Worm (Caenorhabditis elegans): ENCODE data around the gene C07H4.1.

C07H4.1 gene

DNA sequence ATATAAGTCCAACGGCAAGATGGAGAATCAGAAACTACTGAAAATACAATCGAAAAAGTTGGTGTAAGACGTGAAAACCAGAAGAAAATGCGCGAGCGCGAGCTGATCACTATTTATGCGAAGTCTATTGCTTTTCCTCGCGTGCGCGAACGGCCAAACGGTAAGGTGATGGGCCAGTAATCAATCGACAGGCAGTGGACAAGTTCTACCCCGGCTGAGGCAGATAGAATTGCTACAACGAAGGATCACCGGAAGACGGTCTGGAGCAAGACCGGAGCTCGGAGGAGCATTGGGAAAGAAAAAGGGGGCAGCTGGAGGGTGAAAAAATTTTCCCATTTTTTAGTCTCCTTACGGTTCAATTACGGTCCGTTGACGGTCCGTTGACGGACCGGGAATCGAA is 9.1 kb upstream of the C07H4.1 start (continued):
- TF ChIP-seq ceh-44 (GFP tag; IDR thresholded peaks at IDR 0.05) (peak; percentile 60; the same call in 1 of the 2 replicates), hmg-1.1 (GFP tag; IDR thresholded peaks at IDR 0.05) (peak; percentile 20; the same call in 1 of the 2 replicates), saeg-2 (GFP tag; IDR thresholded peaks at IDR 0.05) (0 out of 2 replicates have a peak, but pooled peaks have one; percentile 54), ceh-20 (GFP tag; IDR thresholded peaks at IDR 0.05) (peak; percentile 36; the same call in 1 of the 2 replicates), zfp-3 (GFP tag; conservative IDR thresholded peaks at IDR 0.05) (0 out of 2 replicates have a peak, but pooled peaks have one; percentile 29), Y75B8A.6 (GFP tag; IDR thresholded peaks at IDR 0.05) (0 out of 2 replicates have a peak, but pooled peaks have one; percentile 38), T26A8.4 (GFP tag; IDR thresholded peaks at IDR 0.05) (peak; percentile 82), php-3 (GFP tag; IDR thresholded peaks at IDR 0.05) (peak; percentile 75)

DNA sequence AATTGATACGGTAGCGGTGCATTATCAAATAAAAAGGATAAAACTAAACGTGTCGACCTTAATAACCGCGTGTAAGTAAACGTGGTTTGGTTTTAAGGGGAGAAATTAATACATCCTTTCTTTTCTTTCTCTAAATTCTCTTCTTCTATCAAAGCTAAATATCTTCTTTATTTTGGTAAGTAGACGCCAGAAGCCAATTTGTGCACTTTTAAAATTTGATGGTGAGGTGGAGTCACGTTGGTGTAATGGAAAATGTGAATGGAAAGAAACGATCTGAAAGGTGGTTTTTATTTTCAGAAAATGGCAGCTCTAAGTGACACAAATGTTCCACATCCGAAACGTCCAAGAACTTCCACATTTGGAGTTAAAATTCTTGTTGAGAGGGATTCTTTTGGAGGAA is 7.3 kb upstream of the C07H4.1 start, which contains the start of gene T24H10.5:
Gene T24H10.5 (plus strand): TSS at position 301 of the 400 bp plus-strand sequence.
- TF ChIP-seq unc-62 (GFP tag; optimal IDR thresholded peaks at IDR 0.05 in 1 of 2) (no peak), unc-62 (tag; optimal IDR thresholded peaks at IDR 0.05) (no peak), aha-1 (tag) (peak; percentile 40)

- no peak for TF ChIP-seq mxl-2 (GFP tag; conservative IDR thresholded peaks at IDR 0.05)
- TF ChIP-seq fkh-10 (GFP tag; optimal IDR thresholded peaks at IDR 0.05), result no peak
- TF ChIP-seq ZK337.2 (GFP tag; IDR thresholded peaks at IDR 0.05), result no peak
- no peak for TF ChIP-seq saeg-2 (GFP tag; IDR thresholded peaks at IDR 0.05)
- TF ChIP-seq dmd-9 (GFP tag; IDR thresholded peaks at IDR 0.05), result no peak
- TF ChIP-seq mdt-29 (GFP tag; IDR thresholded peaks at IDR 0.05), result no peak
- TF ChIP-seq arid-1 (GFP tag; conservative IDR thresholded peaks at IDR 0.05), result peak; percentile 44; the same call in 1 of the 2 replicates
- TF ChIP-seq dpl-1 (GFP tag; optimal IDR thresholded peaks at IDR 0.05), result peak; percentile 75
- no peak for TF ChIP-seq nhr-10 (tag; optimal IDR thresholded peaks at IDR 0.05)
- TF ChIP-seq F49E8.2 (tag; optimal IDR thresholded peaks at IDR 0.05; ENCODE audit: borderline replicate concordance), result peak; percentile 4
- TF ChIP-seq lsy-2 (tag; optimal IDR thresholded peaks at IDR 0.05), result peak; percentile 14 to 82
- no peak for TF ChIP-seq F26F4.8 (GFP tag; conservative IDR thresholded peaks at IDR 0.05)
- TF ChIP-seq tag-97 (GFP tag; IDR thresholded peaks at IDR 0.05), result no peak
- TF ChIP-seq ctbp-1 (GFP tag; IDR thresholded peaks at IDR 0.05), result peak; percentile 19; the same call in 1 of the 2 replicates
- no peak for TF ChIP-seq madf-9 (GFP tag; conservative IDR thresholded peaks at IDR 0.05)
- no peak for TF ChIP-seq ceh-20 (GFP tag; IDR thresholded peaks at IDR 0.05)
- no peak for TF ChIP-seq lir-3 (tag; optimal IDR thresholded peaks at IDR 0.05)
- TF ChIP-seq Y105C5A.15 (GFP tag; IDR thresholded peaks at IDR 0.05), result no peak
- no peak for TF ChIP-seq zag-1 (tag; optimal IDR thresholded peaks at IDR 0.05)
- no peak for TF ChIP-seq ceh-32 (tag; optimal IDR thresholded peaks at IDR 0.05; ENCODE audit: poor library complexity)
- no peak for TF ChIP-seq egl-27 (tag; optimal IDR thresholded peaks at IDR 0.05)
- no peak for TF ChIP-seq lin-29 (GFP tag; IDR thresholded peaks at IDR 0.05)
- TF ChIP-seq nhr-11 (tag; optimal IDR thresholded peaks at IDR 0.05), result peak; percentile 47
- TF ChIP-seq unc-62 (GFP tag; optimal IDR thresholded peaks at IDR 0.05 in 1 of 2), result peak in 1 of 2 experiments; percentile 96
- no peak for TF ChIP-seq unc-62 (tag; optimal IDR thresholded peaks at IDR 0.05)
- TF ChIP-seq snpc-1.2 (GFP tag; IDR thresholded peaks at IDR 0.05), result no peak
- TF ChIP-seq mes-2 (tag; optimal IDR thresholded peaks at IDR 0.05; ENCODE audit: poor library complexity, severe bottlenecking), result peak; percentile 80
- TF ChIP-seq vab-7 (GFP tag; IDR thresholded peaks at IDR 0.05), result no peak
- TF ChIP-seq nhr-28 (tag; optimal IDR thresholded peaks at IDR 0.05), result peak; percentile 10
- TF ChIP-seq hif-1 (tag; optimal IDR thresholded peaks at IDR 0.05), result no peak
- TF ChIP-seq madf-5 (GFP tag; IDR thresholded peaks at IDR 0.05), result no peak
- TF ChIP-seq attf-4 (tag; optimal IDR thresholded peaks at IDR 0.05), result no peak
- TF ChIP-seq aha-1 (tag), result no peak
- TF ChIP-seq nhr-237 (tag; optimal IDR thresholded peaks at IDR 0.05), result no peak
- TF ChIP-seq pha-4 (GFP tag; IDR thresholded peaks at IDR 0.05), result no peak
- TF ChIP-seq pha-4 (tag; optimal IDR thresholded peaks at IDR 0.05), result peak; percentile 15
- no peak for TF ChIP-seq zip-2 (tag; optimal IDR thresholded peaks at IDR 0.05)
- no peak for TF ChIP-seq zip-11 (GFP tag; IDR thresholded peaks at IDR 0.05)
- TF ChIP-seq Y75B8A.6 (GFP tag; IDR thresholded peaks at IDR 0.05), result no peak
- TF ChIP-seq jun-1 (tag; optimal IDR thresholded peaks at IDR 0.05), result no peak
- TF ChIP-seq nhr-111 (GFP tag; optimal IDR thresholded peaks at IDR 0.05), result no peak
- TF ChIP-seq Y5F2A.4 (GFP tag; optimal IDR thresholded peaks at IDR 0.05), result no peak
These were observed 5.5 kb upstream of the C07H4.1 start, which contains the start of gene T24H10.1 for ce11 chrII:9099017-9099416. T24H10.1 (plus strand) TSS chrII:9099371.

All from whole organism, L4 larva.